Fruit fly (Drosophila melanogaster): ENCODE measurements around the gene Ubi-p63E.

DNA sequence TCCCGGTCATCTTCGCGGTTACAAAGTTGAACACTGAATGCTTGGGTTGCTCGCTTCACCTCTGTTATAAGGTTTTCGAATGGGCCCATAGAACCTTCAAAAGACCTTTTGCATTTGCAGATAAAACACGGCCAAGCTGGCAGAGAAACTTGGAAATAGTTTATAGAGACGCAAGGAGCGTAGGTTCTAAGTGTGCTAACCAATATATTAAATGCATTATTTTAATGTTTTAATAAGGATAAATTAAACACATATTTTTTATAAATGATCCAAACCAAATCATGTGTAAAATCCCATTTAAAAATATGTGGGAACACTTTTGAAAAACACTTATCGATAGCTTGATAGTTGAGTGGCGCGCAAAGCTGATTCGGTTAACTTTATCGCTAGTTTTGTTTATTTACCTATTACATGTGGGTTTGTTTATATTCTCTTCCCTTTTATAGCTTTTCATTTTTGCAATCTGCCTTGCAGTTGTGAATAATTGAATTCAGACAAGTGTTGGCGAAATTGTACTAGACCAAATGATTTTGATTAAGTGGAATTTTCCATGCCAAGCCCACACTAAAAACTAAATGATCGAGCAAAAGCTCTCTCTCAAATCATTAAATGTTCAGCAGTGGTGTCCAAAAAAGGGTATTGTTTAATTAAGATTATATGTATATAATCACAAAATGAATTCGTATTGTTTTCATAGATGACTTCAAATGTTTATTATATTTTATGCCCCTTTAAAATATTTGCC is 37.3 kb upstream of the Ubi-p63E start, which contains the start of gene CG12766:
- no peak for TF ChIP-seq usp (GFP tag; optimal IDR thresholded peaks at IDR 0.05)
- no peak for TF ChIP-seq Dll (optimal IDR thresholded peaks at IDR 0.05)
- no peak for TF ChIP-seq CG8478 (optimal IDR thresholded peaks at IDR 0.05)
- no peak for TF ChIP-seq psq (optimal IDR thresholded peaks at IDR 0.05)
- TF ChIP-seq pan (optimal IDR thresholded peaks at IDR 0.05), result no peak
- no peak for TF ChIP-seq EcR (GFP tag; optimal IDR thresholded peaks at IDR 0.05)
